Fruit fly (Drosophila melanogaster) whole organism, embryonic: ENCODE measurements around the gene CG17111.
A peak's percentile ranks its signal among the peaks of the same experiment; 100 is the strongest.

Source experiments
- CG10209 ChIP-seq: fragments of 200-800 bp; sonication (Bioruptor generic); optimal IDR thresholded peaks from 3 replicates; lab custom pipeline; 2017; ENCODE audit warnings: missing biosample characterization, mild to moderate bottlenecking, missing genetic modification characterization, missing genetic modification reagents
- CG10274 ChIP-seq: fragments of 200-800 bp; sonication (Bioruptor generic); optimal IDR thresholded peaks from 3 replicates; lab custom pipeline; 2017; ENCODE audit warnings: missing biosample characterization, mild to moderate bottlenecking, missing genetic modification characterization
- CG10321 ChIP-seq: fragments of 200-800 bp; sonication (Bioruptor generic); IDR thresholded peaks from 2 replicates; pipeline ENCODE4 v1.3.6; 2022; ENCODE audit warnings: missing biosample characterization, missing genetic modification characterization
- CG11695 ChIP-seq: fragments of 200-800 bp; sonication (Bioruptor generic); IDR thresholded peaks from 3 replicates; pipeline ENCODE4 v1.3.6; 2022; ENCODE audit warnings: missing biosample characterization, missing genetic modification characterization
- CG12769 ChIP-seq: fragments of 200-800 bp; sonication (Bioruptor generic); optimal IDR thresholded peaks from 2 replicates; lab custom pipeline; 2019; ENCODE audit warnings: missing biosample characterization, mild to moderate bottlenecking, missing genetic modification characterization, moderate library complexity
- CG13123 ChIP-seq: fragments of 200-800 bp; sonication (Bioruptor generic); optimal IDR thresholded peaks from 2 replicates; lab custom pipeline; 2016; ENCODE audit warnings: missing biosample characterization, missing genetic modification characterization
- CG14014 ChIP-seq: fragments of 200-800 bp; sonication (Bioruptor generic); IDR thresholded peaks from 2 replicates; pipeline ENCODE4 v1.3.6; 2022; ENCODE audit warnings: missing biosample characterization, missing genetic modification characterization
- CG15011 ChIP-seq: fragments of 200-800 bp; sonication (Bioruptor generic); optimal IDR thresholded peaks from 3 replicates; lab custom pipeline; 2018; ENCODE audit warnings: missing biosample characterization, mild to moderate bottlenecking, missing genetic modification characterization
- CG15269 ChIP-seq: fragments of 200-800 bp; sonication (Bioruptor generic); optimal IDR thresholded peaks from 2 replicates; lab custom pipeline; 2018; ENCODE audit warnings: missing biosample characterization, mild to moderate bottlenecking, missing genetic modification characterization, moderate library complexity
- CG17912 ChIP-seq: fragments of 200-800 bp; sonication (Bioruptor generic); optimal IDR thresholded peaks from 2 replicates; lab custom pipeline; 2018; ENCODE audit warnings: missing biosample characterization, mild to moderate bottlenecking, missing genetic modification characterization
- CG2889 ChIP-seq: fragments of 200-800 bp; sonication (Bioruptor generic); IDR thresholded peaks from 3 replicates; pipeline ENCODE4 v1.3.6; 2022; ENCODE audit warnings: missing biosample characterization, missing genetic modification characterization
- CG31388 ChIP-seq: fragments of 200-800 bp; sonication (Bioruptor generic); optimal IDR thresholded peaks from 2 replicates; lab custom pipeline; 2016; ENCODE audit warnings: missing biosample characterization, missing genetic modification characterization
- CG3281 ChIP-seq: fragments of 200-800 bp; sonication (Bioruptor generic); optimal IDR thresholded peaks from 3 replicates; lab custom pipeline; 2017; ENCODE audit warnings: missing biosample characterization, mild to moderate bottlenecking, missing genetic modification characterization
- CG34376 ChIP-seq: fragments of 200-800 bp; sonication (Bioruptor generic); optimal IDR thresholded peaks from 2 replicates; lab custom pipeline; 2018; ENCODE audit warnings: missing biosample characterization, mild to moderate bottlenecking, missing genetic modification characterization
- CG3995 ChIP-seq: fragments of 200-800 bp; sonication (Bioruptor generic); optimal IDR thresholded peaks from 3 replicates; lab custom pipeline; 2016; ENCODE audit warnings: missing biosample characterization, missing genetic modification characterization
- CG4328 ChIP-seq: fragments of 200-800 bp; sonication (Bioruptor generic); optimal IDR thresholded peaks from 3 replicates; lab custom pipeline; 2017; ENCODE audit warnings: missing biosample characterization, missing genetic modification reagents, missing genetic modification characterization
- CG4360 ChIP-seq: fragments of 200-800 bp; sonication (Bioruptor generic); IDR thresholded peaks from 2 replicates; pipeline ENCODE4 v1.3.6; 2022; ENCODE audit warnings: missing biosample characterization, missing genetic modification characterization
- CG4820 ChIP-seq: fragments of 200-800 bp; sonication (Bioruptor generic); optimal IDR thresholded peaks from 3 replicates; lab custom pipeline; 2016; ENCODE audit warnings: missing biosample characterization, missing genetic modification characterization
- CG6272 ChIP-seq: fragments of 200-800 bp; sonication (Bioruptor generic); IDR thresholded peaks from 2 replicates; pipeline ENCODE4 v1.3.6; 2022; ENCODE audit warnings: missing biosample characterization, missing genetic modification characterization
- CG6683 ChIP-seq: fragments of 200-800 bp; sonication (Bioruptor generic); optimal IDR thresholded peaks from 2 replicates; lab custom pipeline; 2017; ENCODE audit warnings: missing biosample characterization, mild to moderate bottlenecking, missing genetic modification characterization, missing genetic modification reagents
- CG8281 ChIP-seq: fragments of 200-800 bp; sonication (Bioruptor generic); optimal IDR thresholded peaks from 2 replicates; lab custom pipeline; 2018; ENCODE audit warnings: missing biosample characterization, mild to moderate bottlenecking, missing genetic modification characterization, moderate library complexity
- CG8359 ChIP-seq: fragments of 200-800 bp; sonication (Bioruptor generic); optimal IDR thresholded peaks from 2 replicates; lab custom pipeline; 2017; ENCODE audit warnings: missing biosample characterization, mild to moderate bottlenecking, missing genetic modification characterization, borderline replicate concordance
- CG8478 ChIP-seq: fragments of >200 bp; optimal IDR thresholded peaks from 2 replicates; lab custom pipeline; 2018
- CG9215 ChIP-seq: fragments of 200-800 bp; sonication (Bioruptor generic); IDR thresholded peaks from 2 replicates; pipeline ENCODE4 v1.3.6; 2022; ENCODE audit warnings: missing biosample characterization, missing genetic modification characterization
- CG9876 ChIP-seq: fragments of 200-800 bp; sonication (Bioruptor generic); optimal IDR thresholded peaks from 2 replicates; lab custom pipeline; 2016; ENCODE audit warnings: missing biosample characterization, missing genetic modification characterization
- Chrac-16 ChIP-seq: fragments of 200-800 bp; sonication (Bioruptor generic); optimal IDR thresholded peaks from 3 replicates; lab custom pipeline; 2016; ENCODE audit warnings: missing biosample characterization, missing genetic modification characterization
- D19B ChIP-seq: fragments of 200-800 bp; sonication (Bioruptor generic); optimal IDR thresholded peaks from 2 replicates; lab custom pipeline; 2017; ENCODE audit warnings: missing biosample characterization, mild to moderate bottlenecking, missing genetic modification characterization
- Doc3 ChIP-seq: fragments of 200-800 bp; sonication (Bioruptor generic); IDR thresholded peaks from 3 replicates; pipeline ENCODE4 v1.3.6; 2022; ENCODE audit warnings: missing biosample characterization, missing genetic modification characterization; ENCODE audit not compliant: partially characterized antibody
- H15 ChIP-seq: fragments of 200-800 bp; sonication (Bioruptor generic); IDR thresholded peaks from 3 replicates; pipeline ENCODE4 v1.3.6; 2022; ENCODE audit warnings: missing biosample characterization, missing genetic modification characterization
- HmgZ ChIP-seq: fragments of 200-800 bp; sonication (Bioruptor generic); optimal IDR thresholded peaks from 2 replicates; lab custom pipeline; 2018; ENCODE audit warnings: missing biosample characterization, mild to moderate bottlenecking, missing genetic modification characterization
- Hr3 ChIP-seq: fragments of 200-800 bp; sonication (Bioruptor generic); optimal IDR thresholded peaks from 3 replicates; lab custom pipeline; 2016; ENCODE audit warnings: missing biosample characterization, missing genetic modification characterization
- NfI ChIP-seq: fragments of 200-800 bp; sonication (Bioruptor generic); optimal IDR thresholded peaks from 3 replicates; lab custom pipeline; 2018; ENCODE audit warnings: missing biosample characterization, mild to moderate bottlenecking, missing genetic modification characterization, moderate library complexity
- Rx ChIP-seq: fragments of 200-800 bp; sonication (Bioruptor generic); IDR thresholded peaks from 2 replicates; pipeline ENCODE4 v1.3.6; 2022; ENCODE audit warnings: missing biosample characterization, missing genetic modification characterization
- abd-A ChIP-seq: fragments of 200-800 bp; sonication (Bioruptor generic); optimal IDR thresholded peaks from 3 replicates; lab custom pipeline; 2019; ENCODE audit warnings: missing biosample characterization, mild to moderate bottlenecking, missing genetic modification characterization, moderate library complexity
- amos ChIP-seq: fragments of 200-800 bp; sonication (Bioruptor generic); IDR thresholded peaks from 2 replicates; pipeline ENCODE4 v1.3.6; 2022; ENCODE audit warnings: missing biosample characterization, missing genetic modification characterization; ENCODE audit not compliant: partially characterized antibody
- ara ChIP-seq: fragments of 200-800 bp; sonication (Bioruptor generic); IDR thresholded peaks from 2 replicates; pipeline ENCODE4 v1.3.6; 2022; ENCODE audit warnings: missing biosample characterization, missing genetic modification characterization
- br ChIP-seq: fragments of >200 bp; optimal IDR thresholded peaks from 2 replicates; lab custom pipeline; 2017
- cad ChIP-seq: fragments of >200 bp; optimal IDR thresholded peaks from 2 replicates; lab custom pipeline; 2017; ENCODE audit warnings: missing biosample characterization, missing genetic modification characterization
- da ChIP-seq: fragments of 200-800 bp; sonication (Bioruptor generic); optimal IDR thresholded peaks from 2 replicates; lab custom pipeline; 2016; ENCODE audit warnings: missing biosample characterization, missing genetic modification characterization
- dati ChIP-seq: fragments of 200-800 bp; sonication (Bioruptor generic); IDR thresholded peaks from 2 replicates; pipeline ENCODE4 v1.3.6; 2022; ENCODE audit warnings: missing biosample characterization, missing genetic modification characterization
- dysf ChIP-seq: fragments of 200-800 bp; sonication (Bioruptor generic); IDR thresholded peaks from 3 replicates; pipeline ENCODE4 v1.3.6; 2022; ENCODE audit warnings: missing biosample characterization, missing genetic modification characterization
- gsb-n ChIP-seq: fragments of 200-800 bp; sonication (Bioruptor generic); optimal IDR thresholded peaks from 3 replicates; lab custom pipeline; 2018; ENCODE audit warnings: missing biosample characterization, mild to moderate bottlenecking, missing genetic modification characterization
- mirr ChIP-seq: fragments of 200-800 bp; sonication (Bioruptor generic); optimal IDR thresholded peaks from 3 replicates; lab custom pipeline; 2018; ENCODE audit warnings: missing biosample characterization, mild to moderate bottlenecking, missing genetic modification characterization
- mld ChIP-seq: fragments of 200-800 bp; sonication (Bioruptor generic); IDR thresholded peaks from 3 replicates; pipeline ENCODE4 v1.3.6; 2022; ENCODE audit warnings: missing biosample characterization, missing genetic modification characterization; ENCODE audit not compliant: partially characterized antibody
- nau ChIP-seq: fragments of 200-800 bp; sonication (Bioruptor generic); optimal IDR thresholded peaks from 3 replicates; lab custom pipeline; 2017; ENCODE audit warnings: missing biosample characterization, mild to moderate bottlenecking, missing genetic modification characterization, missing genetic modification reagents
- otp ChIP-seq: fragments of 200-800 bp; sonication (Bioruptor generic); IDR thresholded peaks from 3 replicates; pipeline ENCODE4, ENCODE4 v1.3.6; 2022; ENCODE audit warnings: missing biosample characterization, missing genetic modification characterization
- prd ChIP-seq, 3 experiments: fragments of >200 bp in 2 of 3; fragments of 200-800 bp in 1 of 3; sonication (Bioruptor generic) in 1 of 3; optimal IDR thresholded peaks in 2 of 3; IDR thresholded peaks in 1 of 3; 2 replicates in 2 of 3; 3 replicates in 1 of 3; pipeline versions ENCODE4 v1.3.6 to Lab custom; 2017 to 2022; ENCODE audit warnings: missing biosample characterization in 1 of 3, missing genetic modification characterization in 1 of 3
- sc ChIP-seq, 3 experiments: fragments of >200 bp in 2 of 3; fragments of 200-800 bp in 1 of 3; sonication (Bioruptor generic) in 1 of 3; optimal IDR thresholded peaks; 2 replicates in 2 of 3; 3 replicates in 1 of 3; lab custom pipeline; 2017; ENCODE audit warnings: mild to moderate bottlenecking in 1 of 3, missing biosample characterization in 1 of 3, missing genetic modification characterization in 1 of 3, missing genetic modification reagents in 1 of 3
- schlank ChIP-seq: fragments of 200-800 bp; sonication (Bioruptor generic); optimal IDR thresholded peaks from 2 replicates; lab custom pipeline; 2018; ENCODE audit warnings: missing biosample characterization, mild to moderate bottlenecking, missing genetic modification characterization
- scrt ChIP-seq: fragments of 200-800 bp; sonication (Bioruptor generic); optimal IDR thresholded peaks from 2 replicates; lab custom pipeline; 2018; ENCODE audit warnings: missing biosample characterization, mild to moderate bottlenecking, missing genetic modification characterization, moderate library complexity

Gene CG17111

DNA sequence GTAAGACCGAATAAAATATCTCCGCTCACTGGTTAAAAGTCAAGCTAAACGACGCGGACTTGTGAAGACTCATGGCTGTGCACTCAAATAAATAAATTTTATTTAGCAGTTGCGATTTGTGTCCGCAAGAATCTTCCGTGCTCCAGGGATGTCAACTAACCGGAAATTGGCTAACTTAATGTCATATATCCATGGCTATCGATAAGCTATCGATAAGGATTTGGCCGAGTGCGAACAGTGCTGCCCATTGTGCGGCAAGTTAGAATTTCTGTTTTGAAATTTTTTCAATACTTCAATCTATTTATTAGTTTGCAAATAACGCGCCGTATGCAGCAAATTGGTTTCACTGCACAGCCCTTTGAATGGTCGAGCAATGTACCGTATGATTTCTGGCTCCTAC lies 13.1 kb downstream of the CG17111 start, which contains the start of gene p53 (continued):
- TF ChIP-seq CG4360 (GFP tag; lab: Robert Waterston, UW) (peak; percentile 46), CG9215 (0 out of 2 replicates have a peak, but pooled peaks have one; percentile 25), nau (GFP tag; lab: Kevin White, UChicago) (peak; percentile 86), abd-A (tag; lab: Kevin White, UChicago) (no peak), CG17912 (GFP tag; lab: Kevin White, UChicago) (peak; percentile 56), sc (optimal IDR thresholded peaks at IDR 0.05; lab: Kevin White, UChicago) (no peak), sc (GFP tag; optimal IDR thresholded peaks at IDR 0.05; lab: Kevin White, UChicago) (peak; percentile 64), Hr3 (GFP tag; lab: Kevin White, UChicago) (peak; percentile 50), CG14014 (GFP tag; lab: Robert Waterston, UW) (peak; percentile 60; the same call in 1 of the 2 replicates), prd (optimal IDR thresholded peaks at IDR 0.05; lab: Kevin White, UChicago) (no peak), prd (GFP tag; IDR thresholded peaks at IDR 0.05; lab: Robert Waterston, UW) (peak; percentile 46; the same call in 2 of the 3 replicates), CG6272 (GFP tag; lab: Robert Waterston, UW) (peak; percentile 54), CG31388 (GFP tag; lab: Kevin White, UChicago) (no peak), CG34376 (GFP tag; lab: Kevin White, UChicago) (peak; percentile 78), CG10274 (GFP tag; lab: Kevin White, UChicago) (peak; percentile 70), gsb-n (tag; lab: Kevin White, UChicago) (peak; percentile 59), CG6683 (peak; percentile 64), dysf (GFP tag; lab: Robert Waterston, UW) (peak; percentile 74; the same call in 2 of the 3 replicates), Rx (GFP tag; lab: Robert Waterston, UW) (peak; percentile 68), mld (GFP tag; lab: Robert Waterston, UW) (no peak), mirr (GFP tag; lab: Kevin White, UChicago) (peak; percentile 73), ara (GFP tag; lab: Robert Waterston, UW) (peak; percentile 54; the same call in 1 of the 2 replicates), dati (GFP tag; lab: Robert Waterston, UW) (peak; percentile 48; the same call in 1 of the 2 replicates), otp (GFP tag; lab: Robert Waterston, UW) (peak; percentile 76), CG4820 (GFP tag; lab: Kevin White, UChicago) (peak; percentile 40), NfI (GFP tag; lab: Kevin White, UChicago) (peak; percentile 91), H15 (GFP tag; lab: Robert Waterston, UW) (peak; percentile 64; the same call in 2 of the 3 replicates), cad (no peak), br (lab: Kevin White, UChicago) (no peak), Chrac-16 (peak; percentile 15), CG4328 (GFP tag; lab: Kevin White, UChicago) (peak; percentile 67), CG8359 (GFP tag; lab: Kevin White, UChicago) (peak; percentile 49), CG12769 (no peak), CG15269 (peak; percentile 54), CG13123 (GFP tag; lab: Kevin White, UChicago) (peak; percentile 35), D19B (GFP tag; lab: Kevin White, UChicago) (peak; percentile 64), HmgZ (tag; lab: Kevin White, UChicago) (peak; percentile 66), amos (GFP tag; lab: Robert Waterston, UW) (peak; percentile 80), CG8281 (tag; lab: Kevin White, UChicago) (peak; percentile 67), CG10209 (peak; percentile 71), CG3281 (peak; percentile 84), CG3995 (peak; percentile 62), da (peak; percentile 28), CG2889 (no peak), CG11695 (no peak), CG15011 (GFP tag; lab: Kevin White, UChicago) (peak; percentile 76), schlank (peak; percentile 74), CG10321 (GFP tag; lab: Robert Waterston, UW) (peak; percentile 46; the same call in 1 of the 2 replicates), CG9876 (peak; percentile 47), CG8478 (no peak), scrt (GFP tag; lab: Kevin White, UChicago) (peak; percentile 70), Doc3 (GFP tag; lab: Robert Waterston, UW) (peak; percentile 41; the same call in 1 of the 3 replicates)
